Fruit fly (Drosophila melanogaster): ENCODE measurements around the gene blot.

Gene blot

dm6 chr3L:17362940-17363339 lies 58.4 kb downstream of the blot start:
- no peak for TF ChIP-seq noc (tag; optimal IDR thresholded peaks at IDR 0.05)

dm6 chr3L:17361925-17362324 lies 59.4 kb downstream of the blot start:
- TF ChIP-seq noc (tag; optimal IDR thresholded peaks at IDR 0.05): no peak

- no peak for TF ChIP-seq noc (tag; optimal IDR thresholded peaks at IDR 0.05)
Measured at dm6 chr3L:17359225-17359773, 62.0 kb downstream of the blot start, which contains the start of gene tap. Gene tap (plus strand): TSS chr3L:17359682.

dm6 chr3L:17358490-17358889 lies 62.8 kb downstream of the blot start:
- TF ChIP-seq noc (tag; optimal IDR thresholded peaks at IDR 0.05): no peak

- TF ChIP-seq noc (tag; optimal IDR thresholded peaks at IDR 0.05): no peak
Measured at dm6 chr3L:17357431-17357830, 63.9 kb downstream of the blot start.

dm6 chr3L:17352812-17353211 lies 68.5 kb downstream of the blot start:
- no peak for TF ChIP-seq noc (tag; optimal IDR thresholded peaks at IDR 0.05)

dm6 chr3L:17351522-17351921 lies 69.8 kb downstream of the blot start, which contains the start of gene CG7692:
Gene CG7692 (plus strand): TSS chr3L:17351822.
- no peak for TF ChIP-seq noc (tag; optimal IDR thresholded peaks at IDR 0.05)

dm6 chr3L:17349604-17350003 lies 71.7 kb downstream of the blot start, which contains the start of gene Mip:
Gene Mip (minus strand): TSS chr3L:17349666.
- no peak for TF ChIP-seq noc (tag; optimal IDR thresholded peaks at IDR 0.05)

- TF ChIP-seq noc (tag; optimal IDR thresholded peaks at IDR 0.05): no peak
Measured at dm6 chr3L:17346393-17346792, 74.9 kb downstream of the blot start.

All from whole organism, larva.